Fruit fly (Drosophila melanogaster): ENCODE results near the gene betaTub85D.

DNA sequence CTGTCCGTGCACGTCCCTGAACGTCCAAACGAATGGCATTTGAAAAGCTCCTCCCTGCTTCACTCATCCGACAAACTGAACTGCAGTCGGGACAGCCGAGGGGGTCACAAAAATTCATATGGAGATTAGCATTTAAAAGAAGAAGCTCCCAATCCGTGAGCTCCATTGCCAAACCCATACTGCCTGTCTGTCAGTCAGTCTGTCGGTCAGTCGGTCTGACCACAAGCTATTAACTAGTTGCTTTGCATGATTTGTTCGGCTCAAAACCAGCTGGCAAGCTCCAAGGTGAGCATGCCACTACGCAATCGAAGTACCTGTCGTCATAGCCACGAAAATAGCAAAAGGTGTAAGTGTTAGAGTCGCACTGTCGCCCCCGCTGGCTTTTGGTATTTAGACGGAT is 23.7 kb upstream of the betaTub85D start:
- TF ChIP-seq CG13123 (GFP tag; optimal IDR thresholded peaks at IDR 0.05) (no peak), CG10366 (GFP tag; IDR thresholded peaks at IDR 0.05) (no peak), Deaf1 (tag; optimal IDR thresholded peaks at IDR 0.05) (no peak), abd-A (tag; optimal IDR thresholded peaks at IDR 0.05) (no peak), E2f1 (GFP tag; IDR thresholded peaks at IDR 0.05) (no peak), CG13287 (GFP tag; IDR thresholded peaks at IDR 0.05; ENCODE audit: partially characterized antibody) (no peak), usp (GFP tag; optimal IDR thresholded peaks at IDR 0.05) (no peak), CG10565 (GFP tag; optimal IDR thresholded peaks at IDR 0.05) (no peak), sc (optimal IDR thresholded peaks at IDR 0.05) (no peak), sc (GFP tag; optimal IDR thresholded peaks at IDR 0.05) (no peak), wek (GFP tag; optimal IDR thresholded peaks at IDR 0.05) (no peak), Trl (optimal IDR thresholded peaks at IDR 0.05) (no peak), Trl (GFP tag; optimal IDR thresholded peaks at IDR 0.05) (no peak), Atf-2 (GFP tag; optimal IDR thresholded peaks at IDR 0.05) (no peak)

Data from whole organism, embryonic.